Worm (Caenorhabditis elegans): ENCODE data around the gene C06G3.3.

The C06G3.3 gene

DNA sequence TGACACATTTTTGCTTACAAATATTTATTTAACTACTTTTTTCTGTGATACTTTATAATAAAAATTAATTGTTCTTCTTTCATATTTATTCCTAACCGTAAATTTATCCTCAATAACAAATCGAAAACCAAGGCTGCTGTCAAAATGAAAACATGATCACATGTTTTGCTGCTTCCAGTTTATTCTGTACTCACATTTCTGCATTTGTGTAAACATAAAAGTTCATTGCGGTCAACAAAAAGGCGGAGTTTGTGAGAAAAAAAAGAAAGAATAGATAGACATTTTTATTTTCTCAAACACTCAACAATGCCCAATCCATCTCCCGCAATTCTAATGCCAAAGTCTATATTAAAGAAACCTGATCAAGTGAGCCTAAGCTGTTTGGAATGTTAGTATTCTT lies at the start of gene C06G3.3:
TSS of gene C06G3.3 (plus strand) at position 301 of the 400 bp plus-strand sequence.
- no peak for TF ChIP-seq unc-62 (GFP tag; optimal IDR thresholded peaks at IDR 0.05)

- TF ChIP-seq unc-62 (GFP tag; optimal IDR thresholded peaks at IDR 0.05), result no peak
Observed at ce11 chrIV:6986835-6987234, 49.1 kb upstream of the C06G3.3 start, which contains the start of gene prkl-1. Gene prkl-1, minus strand, starts transcription at chrIV:6986935.

DNA sequence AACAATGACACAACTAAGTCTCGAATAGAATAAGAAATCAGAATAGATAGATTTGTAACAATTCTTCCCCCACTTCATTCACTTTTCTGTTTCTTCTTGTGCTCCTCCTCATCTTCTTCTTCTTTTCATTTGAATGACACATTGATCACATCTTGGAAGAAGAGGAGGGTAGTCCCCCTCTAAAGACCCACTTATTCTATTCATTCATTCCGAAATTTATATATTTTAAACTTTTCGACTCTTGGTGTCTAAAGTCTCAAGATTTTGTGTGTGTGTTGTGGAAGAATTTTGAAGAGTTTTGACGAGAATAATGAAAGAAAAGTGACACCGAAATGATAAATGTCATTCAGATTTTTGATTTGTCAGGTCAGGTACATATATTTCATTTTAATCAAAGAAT lies 44.9 kb upstream of the C06G3.3 start:
- TF ChIP-seq unc-62 (GFP tag; optimal IDR thresholded peaks at IDR 0.05), result no peak

- no peak for TF ChIP-seq unc-62 (GFP tag; optimal IDR thresholded peaks at IDR 0.05)
Observed at ce11 chrIV:6997918-6998317, 38.0 kb upstream of the C06G3.3 start.

DNA sequence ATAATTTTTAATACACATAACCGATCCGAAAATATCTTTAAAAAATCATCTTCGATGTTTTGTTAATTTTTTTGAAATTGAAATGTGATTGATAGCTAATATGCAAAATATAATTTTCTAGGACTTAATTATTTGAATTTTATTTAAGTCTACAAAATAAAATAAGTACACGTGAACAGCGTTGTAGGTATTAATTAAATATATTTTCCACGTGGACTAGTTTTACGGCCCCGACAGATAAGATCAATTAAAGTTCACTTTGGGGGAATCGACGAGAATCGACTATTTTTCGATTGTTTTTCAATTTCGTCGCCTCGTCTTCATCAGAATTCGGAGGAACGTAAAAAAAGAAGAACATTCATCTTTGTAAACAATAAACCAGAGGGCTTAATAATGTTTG lies 36.7 kb upstream of the C06G3.3 start, which contains the start of gene C25A8.5:
TSS of gene C25A8.5 (plus strand) at position 301 of the 400 bp plus-strand sequence.
- no peak for TF ChIP-seq unc-62 (GFP tag; optimal IDR thresholded peaks at IDR 0.05)

DNA sequence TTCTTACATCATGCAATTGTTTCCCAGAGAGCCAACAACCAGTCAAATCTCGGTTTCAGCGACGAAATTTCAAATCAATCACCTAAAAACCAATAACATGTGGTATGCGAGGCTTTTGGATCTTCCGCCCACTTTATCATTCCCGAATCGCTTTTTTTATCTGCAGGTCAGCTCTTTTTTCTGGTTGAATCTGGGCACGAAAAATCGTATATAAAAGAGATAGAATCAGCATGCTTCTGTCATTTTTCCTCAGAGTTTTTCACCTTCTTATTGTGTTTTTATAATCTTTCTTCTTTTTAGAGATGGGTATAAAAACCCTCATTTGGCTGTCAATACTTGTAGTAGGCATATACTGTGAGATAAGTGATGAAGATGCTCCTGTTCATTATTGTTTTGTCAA lies 32.6 kb upstream of the C06G3.3 start, which contains the start of gene cht-3:
TSS of gene cht-3 (plus strand) at position 301 of the 400 bp plus-strand sequence.
- no peak for TF ChIP-seq unc-62 (GFP tag; optimal IDR thresholded peaks at IDR 0.05)

DNA sequence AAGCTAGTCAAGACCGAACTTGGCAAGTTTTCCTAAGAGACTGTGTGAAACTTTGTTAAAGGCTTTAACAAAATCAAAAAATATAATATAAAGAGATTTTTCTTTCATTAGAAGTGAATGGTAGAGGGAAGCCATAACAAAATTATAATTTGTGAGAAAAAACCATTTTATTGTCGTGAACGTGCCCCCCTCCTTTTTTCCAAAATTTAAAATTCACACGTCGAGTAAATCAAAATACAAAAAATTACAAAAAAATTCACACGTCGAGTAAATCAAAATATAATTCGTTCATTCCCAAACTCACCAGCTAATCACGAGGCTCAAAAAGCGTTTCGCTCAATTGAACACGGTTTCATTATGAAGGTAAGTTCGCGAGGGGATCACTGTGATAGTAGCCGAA lies 26.4 kb upstream of the C06G3.3 start, which contains the start of gene C25A8.2:
TSS of gene C25A8.2 (plus strand) at position 301 of the 400 bp plus-strand sequence.
- no peak for TF ChIP-seq unc-62 (GFP tag; optimal IDR thresholded peaks at IDR 0.05)

ce11 chrIV:7010195-7010594 lies 25.7 kb upstream of the C06G3.3 start:
- TF ChIP-seq unc-62 (GFP tag; optimal IDR thresholded peaks at IDR 0.05), result no peak

- TF ChIP-seq unc-62 (GFP tag; optimal IDR thresholded peaks at IDR 0.05), result no peak
Observed at ce11 chrIV:7010835-7011234, 25.1 kb upstream of the C06G3.3 start, which contains the start of gene C25A8.1. Gene C25A8.1, plus strand, starts transcription at chrIV:7011135.

DNA sequence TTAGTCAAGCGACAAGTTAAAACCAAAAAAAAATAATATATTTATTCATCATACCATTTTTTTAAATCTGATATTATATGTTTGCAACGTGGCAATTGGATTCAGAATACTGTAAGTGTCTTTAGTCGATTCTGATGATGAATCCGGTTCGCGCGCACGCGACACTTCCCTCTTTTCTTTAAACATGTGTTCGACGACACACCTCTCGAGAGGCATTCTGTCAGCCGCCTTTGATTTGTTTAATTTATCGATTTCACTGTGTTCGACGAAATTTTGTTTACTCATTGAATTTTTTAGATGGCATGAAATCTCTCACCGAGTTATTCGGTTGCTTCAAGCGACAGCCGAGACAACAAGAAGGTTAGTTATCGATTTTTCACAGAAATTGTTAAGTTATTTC lies 24.2 kb upstream of the C06G3.3 start, which contains the start of gene trxr-1:
TSS of gene trxr-1 (plus strand) at position 227 of the 400 bp plus-strand sequence.
- TF ChIP-seq unc-62 (GFP tag; optimal IDR thresholded peaks at IDR 0.05), result no peak

ce11 chrIV:7012214-7012613 lies 23.7 kb upstream of the C06G3.3 start:
- no peak for TF ChIP-seq unc-62 (GFP tag; optimal IDR thresholded peaks at IDR 0.05)

DNA sequence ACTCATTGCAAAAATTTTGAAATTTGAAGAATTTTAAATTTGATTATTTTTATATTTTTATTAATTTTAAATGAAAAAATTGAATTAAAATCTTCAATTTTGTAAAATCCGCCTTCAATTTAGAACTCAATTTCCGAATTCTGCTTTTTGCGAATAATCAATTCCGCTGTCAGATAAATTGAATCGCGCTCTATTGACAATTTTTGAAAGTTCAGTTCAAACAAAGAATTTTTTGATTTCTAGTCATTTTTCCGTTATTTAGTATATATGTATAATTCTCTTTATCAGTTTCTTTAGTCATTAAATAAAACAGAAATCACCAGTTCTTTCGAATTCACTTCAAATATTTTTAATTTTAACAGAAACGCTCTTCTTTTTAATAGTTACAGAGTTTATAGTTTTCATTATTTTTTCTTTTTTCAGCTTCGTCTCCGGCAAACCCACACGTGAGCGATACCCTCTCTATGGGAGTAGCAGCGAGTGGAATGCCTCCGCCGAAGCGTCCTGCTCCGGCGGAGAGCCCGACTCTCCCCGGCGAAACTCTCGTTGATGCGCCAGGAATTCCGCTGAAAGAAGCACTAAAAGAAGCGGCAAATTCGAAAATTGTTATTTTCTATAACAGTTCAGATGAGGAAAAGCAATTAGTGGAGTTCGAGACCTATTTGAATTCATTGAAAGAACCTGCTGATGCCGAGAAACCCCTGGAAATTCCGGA lies 23.0 kb upstream of the C06G3.3 start:
- no peak for TF ChIP-seq unc-62 (GFP tag; optimal IDR thresholded peaks at IDR 0.05)

DNA sequence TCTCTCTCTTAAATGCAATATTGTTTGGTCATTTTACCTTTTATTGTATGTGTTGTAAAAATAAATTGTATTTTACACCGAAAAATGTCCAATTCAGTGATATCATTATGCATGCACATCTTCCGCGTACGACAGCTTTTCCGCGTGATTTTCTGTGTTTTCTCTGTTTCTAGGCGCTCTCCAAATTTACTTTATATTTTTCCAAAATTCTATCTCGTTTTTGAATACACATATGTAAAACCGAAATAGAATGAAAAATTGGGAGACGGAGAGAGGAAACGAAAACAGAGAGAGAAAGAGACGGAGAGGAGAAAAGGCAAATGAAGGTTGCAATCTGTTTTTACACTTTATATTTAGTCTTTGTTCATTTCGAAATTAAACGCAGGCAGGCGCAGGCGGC lies 19.4 kb upstream of the C06G3.3 start:
- TF ChIP-seq unc-62 (GFP tag; optimal IDR thresholded peaks at IDR 0.05), result no peak

- no peak for TF ChIP-seq unc-62 (GFP tag; optimal IDR thresholded peaks at IDR 0.05)
Observed at ce11 chrIV:7017123-7017674, 18.7 kb upstream of the C06G3.3 start, which contains the start of gene gldi-4. Gene gldi-4, plus strand, starts transcription at chrIV:7017624.

DNA sequence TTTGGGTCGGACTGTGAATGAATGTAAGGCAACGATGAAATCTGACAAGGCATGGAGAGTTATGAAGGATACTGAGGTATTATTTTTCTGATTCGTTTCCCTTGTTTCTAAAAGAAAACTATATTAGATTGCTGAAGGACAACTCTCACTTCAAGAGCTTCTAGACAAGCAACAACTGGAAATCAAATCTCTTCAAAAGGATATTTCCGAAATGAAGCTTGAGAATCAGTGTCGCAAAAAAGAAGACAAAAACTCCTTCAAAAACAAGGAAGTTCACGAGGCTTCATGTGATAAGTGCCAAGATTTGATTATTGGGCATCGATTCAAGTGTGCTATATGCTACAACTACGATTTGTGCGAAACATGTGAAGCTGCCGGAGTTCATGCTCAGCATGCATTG lies 17.3 kb upstream of the C06G3.3 start:
- no peak for TF ChIP-seq unc-62 (GFP tag; optimal IDR thresholded peaks at IDR 0.05)

DNA sequence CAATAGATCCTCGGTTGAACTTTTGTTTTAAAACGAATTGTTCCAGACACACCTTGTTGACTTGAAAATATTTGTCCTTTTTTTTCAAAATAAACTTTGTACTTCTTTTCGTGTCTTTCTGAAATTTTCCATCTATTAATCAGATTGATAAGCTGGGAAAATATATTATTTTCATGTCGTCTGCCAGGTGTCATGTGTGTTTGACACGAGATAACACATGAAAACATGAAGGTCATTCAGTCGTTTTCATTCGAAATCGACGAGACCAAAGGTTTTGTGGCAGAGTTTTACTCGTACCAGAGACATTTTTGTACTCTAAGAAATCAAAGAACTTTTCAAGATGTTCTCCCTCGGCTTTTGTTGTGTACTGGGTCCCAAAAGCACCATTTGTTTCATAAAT lies 15.3 kb upstream of the C06G3.3 start:
- TF ChIP-seq unc-62 (GFP tag; optimal IDR thresholded peaks at IDR 0.05), result no peak

DNA sequence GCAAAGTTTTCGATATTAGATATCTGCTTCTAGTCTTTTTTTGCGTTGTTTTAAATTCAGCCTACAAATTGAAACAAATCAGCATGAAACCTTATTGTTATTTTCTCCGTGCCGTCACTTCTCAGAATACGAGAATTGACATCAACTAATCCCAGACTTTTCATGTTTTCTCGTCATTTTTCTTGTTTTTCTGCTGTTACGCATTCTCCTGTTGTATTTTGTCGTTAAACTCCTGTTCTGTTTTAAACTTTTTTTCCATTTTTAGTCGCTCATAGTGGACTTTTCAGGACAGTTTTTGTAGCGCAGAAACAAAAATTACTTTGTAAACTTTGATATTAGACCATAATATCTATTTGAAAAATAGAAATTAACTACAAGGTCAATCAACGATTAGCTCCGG lies 13.7 kb upstream of the C06G3.3 start:
- no peak for TF ChIP-seq unc-62 (GFP tag; optimal IDR thresholded peaks at IDR 0.05)
